Worm (Caenorhabditis elegans): Measurements from ENCODE around the gene F30H5.3.
A peak's percentile ranks its signal among the peaks of the same experiment; 100 is the strongest.

F30H5.3 gene

ce11 chrIII:502583-502982 lies 9.4 kb downstream of the F30H5.3 start (continued):
- TF ChIP-seq Y56A3A.18 (GFP tag; IDR thresholded peaks at IDR 0.05) = peak; percentile 85; the same call in 1 of the 2 replicates
- TF ChIP-seq repo-1 (tag; optimal IDR thresholded peaks at IDR 0.05) = peak; percentile 90
- TF ChIP-seq nfya-2 (GFP tag; IDR thresholded peaks at IDR 0.05) = no peak
- 0 out of 2 replicates have a peak, but pooled peaks have one; percentile 48 for TF ChIP-seq ceh-100 (GFP tag; IDR thresholded peaks at IDR 0.05)
- 0 out of 2 replicates have a peak, but pooled peaks have one; percentile 11 for TF ChIP-seq lag-1 (GFP tag; IDR thresholded peaks at IDR 0.05)
- TF ChIP-seq Y53F4B.3 (GFP tag; IDR thresholded peaks at IDR 0.05) = 0 out of 2 replicates have a peak, but pooled peaks have one; percentile 8
- TF ChIP-seq aptf-3 (GFP tag; IDR thresholded peaks at IDR 0.05) = 0 out of 2 replicates have a peak, but pooled peaks have one; percentile 78
- no peak for TF ChIP-seq F23B12.7 (tag; optimal IDR thresholded peaks at IDR 0.05; ENCODE audit: insufficient read depth)
- TF ChIP-seq dpl-1 (GFP tag; optimal IDR thresholded peaks at IDR 0.05) = peak; percentile 33
- TF ChIP-seq F55B11.4 (tag; optimal IDR thresholded peaks at IDR 0.05; ENCODE audit: borderline replicate concordance, insufficient read depth) = no peak
- peak; percentile 34 for TF ChIP-seq F57C9.4 (tag; optimal IDR thresholded peaks at IDR 0.05)
- peak; percentile 86 to 95 for TF ChIP-seq rec-8 (tag; optimal IDR thresholded peaks at IDR 0.05)
- TF ChIP-seq attf-6 (GFP tag; IDR thresholded peaks at IDR 0.05) = peak; percentile 68; the same call in 1 of the 2 replicates
- TF ChIP-seq lsl-1 (GFP tag; optimal IDR thresholded peaks at IDR 0.05) = peak; percentile 53
- peak; percentile 85 for TF ChIP-seq T26A5.8 (tag; optimal IDR thresholded peaks at IDR 0.05)
- TF ChIP-seq lin-35 (GFP tag; optimal IDR thresholded peaks at IDR 0.05) = peak in 1 of 3 experiments; percentile 80
- no peak for TF ChIP-seq nfya-1 (tag; optimal IDR thresholded peaks at IDR 0.05; ENCODE audit: borderline replicate concordance, insufficient read depth)
- peak; percentile 63 for TF ChIP-seq sptf-2 (GFP tag; optimal IDR thresholded peaks at IDR 0.05)
- no peak for TF ChIP-seq sdz-38 (tag; optimal IDR thresholded peaks at IDR 0.05)
- TF ChIP-seq atf-7 (tag; optimal IDR thresholded peaks at IDR 0.05) = peak; percentile 76
- no peak for TF ChIP-seq pha-4 (tag; optimal IDR thresholded peaks at IDR 0.05)
- TF ChIP-seq fkh-3 (tag; optimal IDR thresholded peaks at IDR 0.05) = peak; percentile 85
- peak; percentile 67 for TF ChIP-seq ztf-22 (GFP tag; optimal IDR thresholded peaks at IDR 0.05)
- peak; percentile 79; the same call in 1 of the 2 replicates for TF ChIP-seq K11D2.4 (GFP tag; IDR thresholded peaks at IDR 0.05)
- TF ChIP-seq snpc-1.3 (tag; optimal IDR thresholded peaks at IDR 0.05; ENCODE audit: insufficient read depth) = peak; percentile 74
- TF ChIP-seq T07F8.4 (tag; optimal IDR thresholded peaks at IDR 0.05) = peak; percentile 88
- no peak for TF ChIP-seq efl-1 (GFP tag; optimal IDR thresholded peaks at IDR 0.05)
- TF ChIP-seq chd-7 (tag; optimal IDR thresholded peaks at IDR 0.05) = peak; percentile 92
- TF ChIP-seq ZK185.1 (tag; optimal IDR thresholded peaks at IDR 0.05; ENCODE audit: poor library complexity, severe bottlenecking) = no peak
- TF ChIP-seq lin-26 (GFP tag; IDR thresholded peaks at IDR 0.05) = peak; percentile 93
- TF ChIP-seq dpff-1 (tag; optimal IDR thresholded peaks at IDR 0.05) = peak; percentile 29
- peak; percentile 69 for TF ChIP-seq lin-54 (GFP tag; optimal IDR thresholded peaks at IDR 0.05)
- peak; percentile 36 for TF ChIP-seq ccch-3 (GFP tag; optimal IDR thresholded peaks at IDR 0.05)
- TF ChIP-seq ztf-28 (GFP tag; IDR thresholded peaks at IDR 0.05) = peak; percentile 72
- peak; percentile 93 for TF ChIP-seq zim-3 (tag; optimal IDR thresholded peaks at IDR 0.05)
- peak; percentile 82 for TF ChIP-seq hlh-12 (tag; optimal IDR thresholded peaks at IDR 0.05)
- peak; percentile 79 for TF ChIP-seq mel-28 (tag; optimal IDR thresholded peaks at IDR 0.05; ENCODE audit: borderline replicate concordance)
- TF ChIP-seq mcd-1 (GFP tag; IDR thresholded peaks at IDR 0.05) = peak; percentile 79
- TF ChIP-seq rpc-1 (optimal IDR thresholded peaks at IDR 0.05) = peak; percentile 98
- peak; percentile 96 for TF ChIP-seq rpc-1 (tag; optimal IDR thresholded peaks at IDR 0.05)
- TF ChIP-seq bed-2 (GFP tag; IDR thresholded peaks at IDR 0.05) = no peak
- 0 out of 2 replicates have a peak, but pooled peaks have one; percentile 29 for TF ChIP-seq hmg-20 (GFP tag; IDR thresholded peaks at IDR 0.05)
- no peak for TF ChIP-seq hlh-26 (GFP tag; conservative IDR thresholded peaks at IDR 0.05)
- peak; percentile 75 for TF ChIP-seq attf-5 (GFP tag; optimal IDR thresholded peaks at IDR 0.05)
- peak; percentile 94 for TF ChIP-seq nhr-27 (tag; optimal IDR thresholded peaks at IDR 0.05)
- peak; percentile 85 for TF ChIP-seq lsy-27 (tag; optimal IDR thresholded peaks at IDR 0.05; ENCODE audit: borderline replicate concordance, insufficient read depth)
- peak; percentile 50 for TF ChIP-seq F49E8.2 (tag; optimal IDR thresholded peaks at IDR 0.05; ENCODE audit: insufficient read depth)
